Fruit fly (Drosophila melanogaster) whole organism, wandering third instar larva: ENCODE results near the gene inaF-D.

Source experiments
- Abd-B ChIP-seq: fragments of >200 bp; optimal IDR thresholded peaks from 2 replicates; lab custom pipeline; 2017; ENCODE audit warnings: missing biosample characterization, missing genetic modification characterization
- CG32264 ChIP-seq: fragments of 200-800 bp; sonication (Bioruptor generic); optimal IDR thresholded peaks from 2 replicates; lab custom pipeline; 2016; ENCODE audit warnings: missing biosample characterization, missing genetic modification characterization
- CG9705 ChIP-seq: fragments of 200-800 bp; sonication (Bioruptor generic); optimal IDR thresholded peaks from 2 replicates; lab custom pipeline; 2018; ENCODE audit warnings: missing biosample characterization, mild to moderate bottlenecking, missing genetic modification characterization
- CrebA ChIP-seq: fragments of 200-800 bp; sonication (Bioruptor generic); optimal IDR thresholded peaks from 2 replicates; lab custom pipeline; 2016; ENCODE audit warnings: missing biosample characterization, mild to moderate bottlenecking, missing genetic modification characterization, borderline replicate concordance
- Dfd ChIP-seq: fragments of >200 bp; optimal IDR thresholded peaks from 2 replicates; lab custom pipeline; 2017; ENCODE audit warnings: missing biosample characterization, missing genetic modification characterization
- Dif ChIP-seq: fragments of 200-275, 200-300 bp; sonication (Bioruptor generic); optimal IDR thresholded peaks from 2 replicates; lab custom pipeline; 2018; ENCODE audit warnings: missing biosample characterization, missing genetic modification characterization; ENCODE audit not compliant: partially characterized antibody
- GATAd ChIP-seq: sonication (Bioruptor generic); optimal IDR thresholded peaks from 2 replicates; lab custom pipeline; 2016; ENCODE audit warnings: missing biosample characterization, missing genetic modification characterization
- HLH106 ChIP-seq: fragments of 200-800 bp; optimal IDR thresholded peaks from 3 replicates; lab custom pipeline; 2019; ENCODE audit warnings: missing biosample characterization, mild to moderate bottlenecking, missing genetic modification characterization, moderate library complexity
- Hnf4 ChIP-seq: fragments of 200-800 bp; sonication (Bioruptor generic); optimal IDR thresholded peaks from 2 replicates; lab custom pipeline; 2016; ENCODE audit warnings: missing biosample characterization, mild to moderate bottlenecking, missing genetic modification characterization
- Hr78 ChIP-seq: fragments of >200 bp; optimal IDR thresholded peaks from 2 replicates; lab custom pipeline; 2017; ENCODE audit warnings: missing biosample characterization, missing genetic modification characterization
- Hr83 ChIP-seq: fragments of 200-300 bp; sonication (Bioruptor generic); optimal IDR thresholded peaks from 2 replicates; lab custom pipeline; 2016; ENCODE audit warnings: missing biosample characterization, mild to moderate bottlenecking, missing genetic modification characterization, moderate library complexity; ENCODE audit not compliant: poor library complexity, severe bottlenecking
- Jra ChIP-seq: sonication (Bioruptor generic); optimal IDR thresholded peaks from 2 replicates; lab custom pipeline; 2016; ENCODE audit warnings: missing biosample characterization, missing genetic modification characterization
- Mio ChIP-seq: sonication (Bioruptor generic); optimal IDR thresholded peaks from 2 replicates; lab custom pipeline; 2016; ENCODE audit warnings: missing biosample characterization, missing genetic modification characterization
- Myc ChIP-seq: fragments of >200 bp; optimal IDR thresholded peaks from 2 replicates; lab custom pipeline; 2017
- OdsH ChIP-seq: fragments of 200-800 bp; sonication (Bioruptor generic); optimal IDR thresholded peaks from 2 replicates; lab custom pipeline; 2016; ENCODE audit warnings: missing biosample characterization, mild to moderate bottlenecking, missing genetic modification characterization
- Rel ChIP-seq, 2 experiments: fragments of 200-800 bp; sonication (Bioruptor generic) in 1 of 2; optimal IDR thresholded peaks; 2 replicates in 1 of 2; 3 replicates in 1 of 2; lab custom pipeline; 2016 to 2019; ENCODE audit warnings: mild to moderate bottlenecking in 2 of 2, missing biosample characterization in 2 of 2, missing genetic modification characterization in 2 of 2, moderate library complexity in 1 of 2
- Sp1 ChIP-seq: fragments of 200-800 bp; sonication (Bioruptor generic); optimal IDR thresholded peaks from 3 replicates; lab custom pipeline; 2019; ENCODE audit warnings: missing biosample characterization, mild to moderate bottlenecking, missing genetic modification characterization, moderate library complexity
- Vsx2 ChIP-seq: fragments of 200-300, 225-300 bp; sonication (Bioruptor generic); optimal IDR thresholded peaks from 2 replicates; lab custom pipeline; 2018; ENCODE audit warnings: missing biosample characterization, missing genetic modification characterization; ENCODE audit not compliant: partially characterized antibody
- br ChIP-seq: fragments of 200-800 bp; sonication (Bioruptor generic); optimal IDR thresholded peaks from 2 replicates; lab custom pipeline; 2016; ENCODE audit warnings: missing biosample characterization, missing genetic modification characterization
- brk ChIP-seq: fragments of 200-800 bp; sonication (Bioruptor generic); optimal IDR thresholded peaks from 2 replicates; lab custom pipeline; 2016; ENCODE audit warnings: missing biosample characterization, mild to moderate bottlenecking, missing genetic modification characterization
- dmrt93B ChIP-seq: fragments of 200-800 bp; sonication (Bioruptor generic); optimal IDR thresholded peaks from 2 replicates; lab custom pipeline; 2018; ENCODE audit warnings: missing biosample characterization, mild to moderate bottlenecking, missing genetic modification characterization
- dsf ChIP-seq: sonication (Bioruptor generic); optimal IDR thresholded peaks from 2 replicates; lab custom pipeline; 2016; ENCODE audit warnings: missing biosample characterization, missing genetic modification characterization, borderline replicate concordance
- ey ChIP-seq: fragments of 200-800 bp; sonication (Bioruptor generic); optimal IDR thresholded peaks from 2 replicates; lab custom pipeline; 2016; ENCODE audit warnings: missing biosample characterization, missing genetic modification characterization
- foxo ChIP-seq, 2 experiments: fragments of 200-800 bp; sonication (Bioruptor generic); optimal IDR thresholded peaks; 2 replicates in 1 of 2; 3 replicates in 1 of 2; lab custom pipeline; 2016 to 2017; ENCODE audit warnings: missing biosample characterization in 2 of 2, missing genetic modification characterization in 2 of 2
- fru ChIP-seq: fragments of 200-800 bp; sonication (Bioruptor generic); optimal IDR thresholded peaks from 3 replicates; lab custom pipeline; 2016; ENCODE audit warnings: missing biosample characterization, mild to moderate bottlenecking, missing genetic modification characterization
- h ChIP-seq: fragments of 200-800 bp; sonication (Bioruptor generic); optimal IDR thresholded peaks from 3 replicates; lab custom pipeline; 2016; ENCODE audit warnings: missing biosample characterization, mild to moderate bottlenecking, missing genetic modification characterization
- jim ChIP-seq: fragments of 175-275, 200-325 bp; sonication (Bioruptor generic); optimal IDR thresholded peaks from 2 replicates; lab custom pipeline; 2016; ENCODE audit warnings: missing biosample characterization, mild to moderate bottlenecking, missing genetic modification characterization
- lola ChIP-seq: fragments of >200 bp; optimal IDR thresholded peaks from 2 replicates; lab custom pipeline; 2017; ENCODE audit warnings: missing biosample characterization, missing genetic modification characterization
- pan ChIP-seq: fragments of >200 bp; optimal IDR thresholded peaks from 2 replicates; lab custom pipeline; 2017
- psq ChIP-seq: fragments of 200-800 bp; sonication (Bioruptor generic); optimal IDR thresholded peaks from 3 replicates; lab custom pipeline; 2017; ENCODE audit warnings: missing biosample characterization, mild to moderate bottlenecking, missing genetic modification characterization, moderate library complexity
- rgr ChIP-seq: fragments of 200-800 bp; sonication (Bioruptor generic); optimal IDR thresholded peaks from 3 replicates; lab custom pipeline; 2016; ENCODE audit warnings: missing biosample characterization, mild to moderate bottlenecking, missing genetic modification characterization
- sage ChIP-seq: fragments of 200-800 bp; sonication (Bioruptor generic); optimal IDR thresholded peaks from 2 replicates; lab custom pipeline; 2016; ENCODE audit warnings: missing biosample characterization, mild to moderate bottlenecking, missing genetic modification characterization
- sv ChIP-seq: fragments of 200-800 bp; sonication (Bioruptor generic); optimal IDR thresholded peaks from 3 replicates; lab custom pipeline; 2016; ENCODE audit warnings: missing biosample characterization, missing genetic modification characterization
- tai ChIP-seq: sonication (Bioruptor generic); optimal IDR thresholded peaks from 2 replicates; lab custom pipeline; 2016; ENCODE audit warnings: missing biosample characterization, missing genetic modification characterization
- usp ChIP-seq: fragments of >200 bp; optimal IDR thresholded peaks from 2 replicates; lab custom pipeline; 2017; ENCODE audit warnings: missing biosample characterization, missing genetic modification characterization
- woc ChIP-seq: sonication (Bioruptor generic); optimal IDR thresholded peaks from 2 replicates; lab custom pipeline; 2016; ENCODE audit warnings: missing biosample characterization, mild to moderate bottlenecking, missing genetic modification characterization

Gene inaF-D

dm6 chrX:11728999-11729398 lies at the start of gene inaF-D:
Gene inaF-D, minus strand, starts transcription at chrX:11729099.
- no peak for TF ChIP-seq usp (GFP tag; lab: Kevin White, UChicago)
- no peak for TF ChIP-seq Vsx2 (GFP tag; lab: Kevin White, UChicago)
- TF ChIP-seq pan (lab: Kevin White, UChicago): no peak
- no peak for TF ChIP-seq CG9705 (GFP tag; lab: Kevin White, UChicago)
- TF ChIP-seq CG32264: no peak
- no peak for TF ChIP-seq tai (GFP tag; lab: Kevin White, UChicago)
- no peak for TF ChIP-seq Jra (GFP tag; lab: Kevin White, UChicago)
- no peak for TF ChIP-seq Mio (GFP tag; lab: Kevin White, UChicago)
- no peak for TF ChIP-seq fru
- no peak for TF ChIP-seq dsf (GFP tag; lab: Kevin White, UChicago)
- TF ChIP-seq foxo (GFP tag; optimal IDR thresholded peaks at IDR 0.05; lab: Kevin White, UChicago): no peak
- no peak for TF ChIP-seq Myc (lab: Kevin White, UChicago)
- no peak for TF ChIP-seq ey
- TF ChIP-seq lola: no peak
- TF ChIP-seq Hnf4 (GFP tag; lab: Kevin White, UChicago): no peak

dm6 chrX:11775987-11776587 lies 47.2 kb upstream of the inaF-D start:
- TF ChIP-seq sage (GFP tag; lab: Kevin White, UChicago) (peak; percentile 65), lola (no peak), jim (GFP tag; lab: Kevin White, UChicago) (no peak), woc (GFP tag; lab: Kevin White, UChicago) (peak; percentile 84), CG9705 (GFP tag; lab: Kevin White, UChicago) (peak; percentile 93), Abd-B (GFP tag; lab: Kevin White, UChicago) (no peak), OdsH (GFP tag; lab: Kevin White, UChicago) (peak; percentile 93), Hnf4 (GFP tag; lab: Kevin White, UChicago) (peak; percentile 81), psq (GFP tag; lab: Kevin White, UChicago) (peak; percentile 88), Jra (GFP tag; lab: Kevin White, UChicago) (peak; percentile 60), Mio (GFP tag; lab: Kevin White, UChicago) (no peak), tai (GFP tag; lab: Kevin White, UChicago) (no peak), Dif (GFP tag; lab: Kevin White, UChicago) (no peak), Rel (GFP tag; optimal IDR thresholded peaks at IDR 0.05; lab: Kevin White, UChicago) (peak; percentile 35), Rel (tag; optimal IDR thresholded peaks at IDR 0.05; lab: Kevin White, UChicago) (peak; percentile 80), Sp1 (peak; percentile 95), Hr78 (GFP tag; lab: Kevin White, UChicago) (no peak), CG32264 (peak; percentile 63), foxo (GFP tag; optimal IDR thresholded peaks at IDR 0.05; lab: Kevin White, UChicago) (peak in 1 of 2 experiments; percentile 96), dmrt93B (GFP tag; lab: Kevin White, UChicago) (peak; percentile 95), brk (peak; percentile 43), HLH106 (tag; lab: Kevin White, UChicago) (peak; percentile 96), h (peak; percentile 94), fru (peak; percentile 95), Myc (lab: Kevin White, UChicago) (no peak), CrebA (GFP tag; lab: Kevin White, UChicago) (no peak), dsf (GFP tag; lab: Kevin White, UChicago) (peak; percentile 30), br (GFP tag; lab: Kevin White, UChicago) (peak; percentile 91), Dfd (GFP tag; lab: Kevin White, UChicago) (no peak), sv (GFP tag; lab: Kevin White, UChicago) (no peak), ey (peak; percentile 93), GATAd (GFP tag; lab: Kevin White, UChicago) (peak; percentile 7), rgr (GFP tag; lab: Kevin White, UChicago) (peak; percentile 93)

DNA sequence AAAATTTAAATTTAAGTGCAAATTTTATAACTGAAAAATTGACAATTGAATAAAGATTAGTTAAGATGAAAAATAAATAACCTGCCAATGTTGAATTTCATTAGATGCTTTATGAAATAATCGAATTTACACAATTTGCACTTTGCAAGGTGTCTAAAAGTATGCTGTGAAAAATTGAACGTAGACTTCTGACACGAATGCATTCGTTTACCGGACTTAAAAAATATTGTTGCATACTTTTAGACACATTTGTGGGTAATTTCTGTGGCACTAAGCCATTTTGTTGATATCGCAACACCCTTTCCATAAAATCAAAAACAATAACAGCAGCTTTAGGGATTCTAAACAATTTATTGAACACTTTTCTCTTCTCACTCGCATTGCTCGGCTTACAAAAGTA lies 40.5 kb upstream of the inaF-D start:
- TF ChIP-seq brk (no peak), Hr83 (GFP tag; lab: Kevin White, UChicago) (no peak), dmrt93B (GFP tag; lab: Kevin White, UChicago) (no peak), br (GFP tag; lab: Kevin White, UChicago) (no peak)
